Fruit fly (Drosophila melanogaster): ENCODE measurements around the gene CG46412.

DNA sequence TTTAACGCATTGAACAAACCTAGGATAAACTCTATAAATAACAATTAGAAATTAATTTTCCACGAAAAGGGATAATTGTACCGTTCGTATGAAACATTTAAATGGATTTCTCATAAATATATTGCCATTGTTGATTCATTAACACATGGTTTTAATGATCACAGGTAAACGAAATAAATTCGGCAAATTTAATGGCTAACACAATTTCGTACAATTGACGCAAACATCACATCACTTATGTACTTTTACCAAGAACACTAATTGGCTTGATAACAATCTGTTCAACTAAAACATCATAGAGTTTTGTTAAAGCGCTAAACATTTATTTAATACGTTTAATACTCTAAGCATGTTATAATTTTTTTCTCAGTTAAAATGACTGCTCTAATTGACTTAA lies 10.2 kb downstream of the CG46412 start:
- TF ChIP-seq woc (GFP tag; optimal IDR thresholded peaks at IDR 0.05) (no peak), Mio (GFP tag; optimal IDR thresholded peaks at IDR 0.05) (no peak), usp (GFP tag; optimal IDR thresholded peaks at IDR 0.05) (no peak), ey (GFP tag; optimal IDR thresholded peaks at IDR 0.05) (no peak)
